Worm (Caenorhabditis elegans) whole organism, young adult: ENCODE data around the gene C24A8.6.

ENCODE experiments used
- K11D2.4 ChIP-seq: fragments of 200-800 bp; sonication (Bioruptor generic); IDR thresholded peaks from 2 replicates; pipeline ENCODE4 v1.3.6; 2022; ENCODE audit warnings: missing genetic modification reagents, missing genetic modification characterization, missing compliant biosample characterization
- aptf-3 ChIP-seq: fragments of 200-800 bp; sonication (Bioruptor generic); IDR thresholded peaks from 2 replicates; pipeline ENCODE4 v1.3.6; 2022; ENCODE audit warnings: missing genetic modification characterization, missing compliant biosample characterization
- ceh-91 ChIP-seq: fragments of 200-800 bp; sonication (Bioruptor generic); IDR thresholded peaks from 2 replicates; pipeline ENCODE4 v1.3.6; 2022; ENCODE audit warnings: missing genetic modification reagents, missing genetic modification characterization, missing compliant biosample characterization
- efl-1 ChIP-seq: fragments of 150-350 bp; optimal IDR thresholded peaks from 2 replicates; lab custom pipeline; 2014; ENCODE audit warnings: missing biosample characterization, missing genetic modification reagents, missing genetic modification characterization
- tbx-9 ChIP-seq: sonication (generic microtip); optimal IDR thresholded peaks from 2 replicates; lab custom pipeline; 2016; ENCODE audit warnings: borderline replicate concordance, missing genetic modification characterization, inconsistent platforms, missing compliant biosample characterization
- unc-130 ChIP-seq: sonication (generic microtip); optimal IDR thresholded peaks from 2 replicates; lab custom pipeline; 2016; ENCODE audit warnings: missing genetic modification reagents, missing genetic modification characterization, missing compliant biosample characterization

DNA sequence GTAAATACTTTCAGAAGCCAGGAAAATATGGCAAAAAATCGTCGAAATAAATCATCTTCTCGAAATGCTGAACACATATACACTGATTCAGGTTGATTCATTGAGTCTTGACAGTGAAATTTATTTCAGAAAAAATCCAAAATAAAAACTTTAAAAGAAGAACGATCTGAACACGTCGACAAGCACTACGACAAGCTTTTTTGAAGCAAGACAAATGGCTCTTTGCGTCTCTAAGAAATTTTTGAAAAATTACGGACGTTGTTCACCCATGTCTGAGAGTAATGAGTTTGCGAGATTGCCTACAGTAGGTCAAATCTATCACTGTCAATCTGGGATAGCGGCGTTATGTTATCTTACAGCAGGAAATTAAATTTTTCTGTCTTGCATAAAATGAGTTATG, 44.6 kb upstream of the C24A8.6 start, which contains the start of gene R160.2:
- TF ChIP-seq tbx-9 (tag; lab: Kevin White, UChicago) = no peak
- TF ChIP-seq ceh-91 (GFP tag; lab: Robert Waterston, UW) = no peak
- no peak for TF ChIP-seq aptf-3 (GFP tag; lab: Robert Waterston, UW)
- TF ChIP-seq unc-130 (GFP tag; lab: Kevin White, UChicago) = no peak
- TF ChIP-seq efl-1 (GFP tag; lab: Kevin White, UChicago) = no peak
- TF ChIP-seq K11D2.4 (GFP tag; lab: Robert Waterston, UW) = no peak
